Worm (Caenorhabditis elegans) whole organism, early embryonic: ENCODE data around the gene Y39E4B.13.

Source experiments
- ama-1 ChIP-seq: fragments of 150-350 bp; optimal IDR thresholded peaks from 2 replicates; lab custom pipeline; 2014
- tra-4 ChIP-seq: sonication (generic microtip); optimal IDR thresholded peaks from 2 replicates; lab custom pipeline; 2017; ENCODE audit warnings: missing genetic modification characterization, missing compliant biosample characterization

DNA sequence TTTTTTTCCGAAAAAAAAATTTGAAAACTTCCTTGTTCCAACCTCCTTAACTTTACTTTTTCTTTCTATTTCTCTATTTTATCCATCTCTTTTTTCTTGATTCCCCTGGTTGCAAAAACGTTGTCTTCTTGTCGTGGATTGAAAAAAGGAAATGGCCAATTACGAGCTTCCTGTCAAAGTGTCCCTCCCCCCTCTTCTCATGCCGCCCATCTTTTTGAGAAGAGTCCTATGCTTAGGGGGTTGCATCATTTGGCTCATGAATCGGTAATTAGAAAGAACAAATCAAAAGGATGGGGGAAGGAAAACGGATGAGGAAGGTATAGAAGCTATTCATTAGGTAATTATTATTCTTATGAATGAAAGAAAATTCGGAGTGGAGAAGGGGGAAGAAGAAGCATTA lies 36.2 kb downstream of the Y39E4B.13 start:
- TF ChIP-seq tra-4 (tag; lab: Kevin White, UChicago), result no peak
- TF ChIP-seq ama-1, result no peak
